Fruit fly (Drosophila melanogaster) whole organism, embryonic: Measurements from ENCODE around the gene CG46462.

Source experiments
- Antp ChIP-seq: fragments of 200-800 bp; sonication (Bioruptor generic); optimal IDR thresholded peaks from 3 replicates; lab custom pipeline; 2016; ENCODE audit warnings: missing biosample characterization, missing genetic modification characterization
- B-H1 ChIP-seq: fragments of 200-800 bp; sonication (Bioruptor generic); IDR thresholded peaks from 3 replicates; pipeline ENCODE4 v1.3.6; 2022; ENCODE audit warnings: missing biosample characterization, missing genetic modification characterization
- BtbVII ChIP-seq: fragments of 200-800 bp; sonication (Bioruptor generic); optimal IDR thresholded peaks from 3 replicates; lab custom pipeline; 2017; ENCODE audit warnings: missing biosample characterization, mild to moderate bottlenecking, missing genetic modification characterization
- CG10209 ChIP-seq: fragments of 200-800 bp; sonication (Bioruptor generic); optimal IDR thresholded peaks from 3 replicates; lab custom pipeline; 2017; ENCODE audit warnings: missing biosample characterization, mild to moderate bottlenecking, missing genetic modification characterization, missing genetic modification reagents
- CG10274 ChIP-seq: fragments of 200-800 bp; sonication (Bioruptor generic); optimal IDR thresholded peaks from 3 replicates; lab custom pipeline; 2017; ENCODE audit warnings: missing biosample characterization, mild to moderate bottlenecking, missing genetic modification characterization
- CG11696 ChIP-seq: fragments of 200-800 bp; sonication (Bioruptor generic); IDR thresholded peaks from 2 replicates; pipeline ENCODE4 v1.3.6; 2022; ENCODE audit warnings: missing biosample characterization, missing genetic modification characterization
- CG12071 ChIP-seq: fragments of 200-800 bp; sonication (Bioruptor generic); optimal IDR thresholded peaks from 3 replicates; lab custom pipeline; 2018; ENCODE audit warnings: missing biosample characterization, mild to moderate bottlenecking, missing genetic modification characterization
- CG12236 ChIP-seq: fragments of 200-800 bp; sonication (Bioruptor generic); optimal IDR thresholded peaks from 2 replicates; lab custom pipeline; 2016; ENCODE audit warnings: missing biosample characterization, missing genetic modification characterization
- CG14965 ChIP-seq: fragments of 200-800 bp; sonication (Bioruptor generic); optimal IDR thresholded peaks from 2 replicates; lab custom pipeline; 2016; ENCODE audit warnings: missing biosample characterization, missing genetic modification characterization, borderline replicate concordance
- CG15011 ChIP-seq: fragments of 200-800 bp; sonication (Bioruptor generic); optimal IDR thresholded peaks from 3 replicates; lab custom pipeline; 2018; ENCODE audit warnings: missing biosample characterization, mild to moderate bottlenecking, missing genetic modification characterization
- CG15269 ChIP-seq: fragments of 200-800 bp; sonication (Bioruptor generic); optimal IDR thresholded peaks from 2 replicates; lab custom pipeline; 2018; ENCODE audit warnings: missing biosample characterization, mild to moderate bottlenecking, missing genetic modification characterization, moderate library complexity
- CG17328 ChIP-seq: fragments of 200-800 bp; sonication (Bioruptor generic); IDR thresholded peaks from 2 replicates; pipeline ENCODE4 v1.3.6; 2022; ENCODE audit warnings: missing biosample characterization, missing genetic modification characterization
- CG1832 ChIP-seq: fragments of 200-800 bp; sonication (Bioruptor generic); optimal IDR thresholded peaks from 2 replicates; lab custom pipeline; 2017; ENCODE audit warnings: missing biosample characterization, mild to moderate bottlenecking, missing genetic modification characterization, inconsistent platforms
- CG2129 ChIP-seq: fragments of 200-800 bp; sonication (Bioruptor generic); IDR thresholded peaks from 2 replicates; pipeline ENCODE4 v1.3.6; 2022; ENCODE audit warnings: missing biosample characterization, missing genetic modification characterization; ENCODE audit not compliant: partially characterized antibody
- CG3163 ChIP-seq: fragments of 200-800 bp; sonication (Bioruptor generic); optimal IDR thresholded peaks from 3 replicates; lab custom pipeline; 2016; ENCODE audit warnings: missing biosample characterization, missing genetic modification characterization
- CG32532 ChIP-seq: fragments of 200-800 bp; sonication (Bioruptor generic); IDR thresholded peaks from 2 replicates; pipeline ENCODE4 v1.3.6; 2022; ENCODE audit warnings: missing biosample characterization, missing genetic modification characterization
- CG3407 ChIP-seq: fragments of 200-800 bp; sonication (Bioruptor generic); optimal IDR thresholded peaks from 2 replicates; lab custom pipeline; 2018; ENCODE audit warnings: missing biosample characterization, mild to moderate bottlenecking, missing genetic modification characterization
- CG4404 ChIP-seq: fragments of 200-800 bp; sonication (Bioruptor generic); IDR thresholded peaks from 2 replicates; pipeline ENCODE4 v1.3.6; 2022; ENCODE audit warnings: missing biosample characterization, missing genetic modification characterization
- CG9817 ChIP-seq: fragments of 200-800 bp; sonication (Bioruptor generic); optimal IDR thresholded peaks from 2 replicates; lab custom pipeline; 2018; ENCODE audit warnings: missing biosample characterization, mild to moderate bottlenecking, missing genetic modification characterization, moderate library complexity
- Chrac-16 ChIP-seq: fragments of 200-800 bp; sonication (Bioruptor generic); optimal IDR thresholded peaks from 3 replicates; lab custom pipeline; 2016; ENCODE audit warnings: missing biosample characterization, missing genetic modification characterization
- Dfd ChIP-seq, 2 experiments: fragments of >200 bp; optimal IDR thresholded peaks; 2 replicates each; lab custom pipeline; 2017; ENCODE audit warnings: missing biosample characterization in 2 of 2, missing genetic modification characterization in 2 of 2
- Dip2 ChIP-seq: fragments of 200-800 bp; sonication (Bioruptor generic); IDR thresholded peaks from 2 replicates; pipeline ENCODE4 v1.3.6; 2022; ENCODE audit warnings: missing biosample characterization, missing genetic modification characterization
- Hmr ChIP-seq: fragments of 200-800 bp; sonication (Bioruptor generic); optimal IDR thresholded peaks from 3 replicates; lab custom pipeline; 2017; ENCODE audit warnings: mild to moderate bottlenecking, missing biosample characterization, missing genetic modification reagents, missing genetic modification characterization
- Hr78 ChIP-seq, 2 experiments: fragments of 200-800 bp in 1 of 2; fragments of >200 bp in 1 of 2; sonication (Bioruptor generic) in 1 of 2; optimal IDR thresholded peaks; 2 replicates each; lab custom pipeline; 2017 to 2019; ENCODE audit warnings: missing biosample characterization in 2 of 2, missing genetic modification characterization in 2 of 2, mild to moderate bottlenecking in 1 of 2, moderate library complexity in 1 of 2
- Lhr ChIP-seq: fragments of 200-800 bp; sonication (Bioruptor generic); optimal IDR thresholded peaks from 3 replicates; lab custom pipeline; 2017; ENCODE audit warnings: mild to moderate bottlenecking, missing biosample characterization, missing genetic modification reagents, missing genetic modification characterization
- MTF-1 ChIP-seq: fragments of 200-800 bp; sonication (Bioruptor generic); optimal IDR thresholded peaks from 2 replicates; lab custom pipeline; 2018; ENCODE audit warnings: missing biosample characterization, mild to moderate bottlenecking, missing genetic modification characterization, borderline replicate concordance
- Nf-YB ChIP-seq: fragments of 200-800 bp; sonication (Bioruptor generic); optimal IDR thresholded peaks from 3 replicates; lab custom pipeline; 2019; ENCODE audit warnings: missing biosample characterization, mild to moderate bottlenecking, missing genetic modification characterization, moderate library complexity
- NfI ChIP-seq: fragments of 200-800 bp; sonication (Bioruptor generic); optimal IDR thresholded peaks from 3 replicates; lab custom pipeline; 2018; ENCODE audit warnings: missing biosample characterization, mild to moderate bottlenecking, missing genetic modification characterization, moderate library complexity
- Opbp ChIP-seq: fragments of 200-800 bp; sonication (Bioruptor generic); IDR thresholded peaks from 3 replicates; pipeline ENCODE4 v1.3.6; 2022; ENCODE audit warnings: missing biosample characterization, missing genetic modification characterization; ENCODE audit not compliant: partially characterized antibody
- ab ChIP-seq: fragments of 200-800 bp; sonication (Bioruptor generic); optimal IDR thresholded peaks from 2 replicates; lab custom pipeline; 2016; ENCODE audit warnings: missing biosample characterization, missing genetic modification characterization
- aop ChIP-seq: fragments of 200-800 bp; sonication (Bioruptor generic); IDR thresholded peaks from 2 replicates; pipeline ENCODE4 v1.3.6; 2022; ENCODE audit warnings: missing biosample characterization, missing genetic modification characterization
- bab2 ChIP-seq: fragments of 200-800 bp; sonication (Bioruptor generic); optimal IDR thresholded peaks from 2 replicates; lab custom pipeline; 2016; ENCODE audit warnings: missing biosample characterization, missing genetic modification characterization
- bowl ChIP-seq: fragments of 200-800 bp; sonication (Bioruptor generic); IDR thresholded peaks from 2 replicates; pipeline ENCODE4 v1.3.6; 2022; ENCODE audit warnings: missing biosample characterization, missing genetic modification characterization
- chn ChIP-seq: fragments of 200-800 bp; sonication (Bioruptor generic); optimal IDR thresholded peaks from 2 replicates; lab custom pipeline; 2016; ENCODE audit warnings: missing biosample characterization, missing genetic modification characterization
- danr ChIP-seq: fragments of 200-800 bp; sonication (Bioruptor generic); IDR thresholded peaks from 2 replicates; pipeline ENCODE4 v1.3.6; 2022; ENCODE audit warnings: missing biosample characterization, missing genetic modification characterization
- eve ChIP-seq, 2 experiments: fragments of >200 bp; optimal IDR thresholded peaks; 2 replicates each; lab custom pipeline; 2017; ENCODE audit warnings: missing biosample characterization in 2 of 2, missing genetic modification characterization in 2 of 2
- grn ChIP-seq: fragments of 200-800 bp; sonication (Bioruptor generic); optimal IDR thresholded peaks from 3 replicates; lab custom pipeline; 2017; ENCODE audit warnings: missing biosample characterization, missing genetic modification characterization
- gt ChIP-seq: fragments of 200-800 bp; sonication (Bioruptor generic); IDR thresholded peaks from 2 replicates; pipeline ENCODE4 v1.3.6; 2022; ENCODE audit warnings: missing biosample characterization, missing genetic modification characterization
- lbe ChIP-seq: fragments of 200-800 bp; sonication (Bioruptor generic); optimal IDR thresholded peaks from 2 replicates; lab custom pipeline; 2016; ENCODE audit warnings: missing biosample characterization, mild to moderate bottlenecking, missing genetic modification characterization
- nom ChIP-seq: fragments of 200-800 bp; sonication (Bioruptor generic); optimal IDR thresholded peaks from 2 replicates; lab custom pipeline; 2017; ENCODE audit warnings: missing biosample characterization, missing genetic modification characterization, mild to moderate bottlenecking, moderate library complexity, missing genetic modification reagents
- ranshi ChIP-seq: fragments of 200-800 bp; sonication (Bioruptor generic); IDR thresholded peaks from 2 replicates; pipeline ENCODE4 v1.3.6; 2022; ENCODE audit warnings: missing biosample characterization, missing genetic modification characterization
- sens-2 ChIP-seq: fragments of 200-800 bp; sonication (Bioruptor generic); IDR thresholded peaks from 2 replicates; pipeline ENCODE4 v1.3.6; 2022; ENCODE audit warnings: missing biosample characterization, missing genetic modification characterization
- sima ChIP-seq: fragments of 200-800 bp; sonication (Bioruptor generic); optimal IDR thresholded peaks from 2 replicates; lab custom pipeline; 2016; ENCODE audit warnings: missing biosample characterization, missing genetic modification characterization
- tgo ChIP-seq: fragments of 200-800 bp; sonication (Bioruptor generic); IDR thresholded peaks from 3 replicates; pipeline ENCODE4 v1.3.6; 2022; ENCODE audit warnings: missing biosample characterization, missing genetic modification characterization
- tio ChIP-seq: fragments of 200-800 bp; sonication (Bioruptor generic); optimal IDR thresholded peaks from 2 replicates; lab custom pipeline; 2017; ENCODE audit warnings: missing biosample characterization, missing genetic modification characterization, inconsistent platforms
- twi ChIP-seq: fragments of 200-800 bp; optimal IDR thresholded peaks from 2 replicates; lab custom pipeline; 2019; ENCODE audit warnings: missing biosample characterization, mild to moderate bottlenecking, missing genetic modification characterization, moderate library complexity
- vvl ChIP-seq: fragments of 200-800 bp; sonication (Bioruptor generic); IDR thresholded peaks from 2 replicates; pipeline ENCODE4 v1.3.6; 2022; ENCODE audit warnings: missing biosample characterization, missing genetic modification characterization
- wdn ChIP-seq: fragments of 200-800 bp; sonication (Bioruptor generic); IDR thresholded peaks from 2 replicates; pipeline ENCODE4 v1.3.6; 2022; ENCODE audit warnings: missing biosample characterization, missing genetic modification characterization

CG46462 gene

dm6 chr3L:19906780-19907705 is 24.4 kb upstream of the CG46462 start (continued):
- TF ChIP-seq B-H1 (GFP tag; lab: Robert Waterston, UW) (no peak; the same call in 2 of the 3 replicates), CG15269 (tag; lab: Kevin White, UChicago) (peak; percentile 52), CG3163 (GFP tag; lab: Kevin White, UChicago) (peak; percentile 63), danr (peak; percentile 19; the same call in 1 of the 2 replicates), grn (peak; percentile 12), Dfd (GFP tag; optimal IDR thresholded peaks at IDR 0.05; lab: Kevin White, UChicago) (no peak), ab (no peak), ranshi (GFP tag; lab: Robert Waterston, UW) (peak; percentile 66; the same call in 1 of the 2 replicates), Hmr (peak; percentile 86), sima (GFP tag; lab: Kevin White, UChicago) (no peak), CG12071 (GFP tag; lab: Kevin White, UChicago) (peak; percentile 90), CG3407 (GFP tag; lab: Kevin White, UChicago) (peak; percentile 86), BtbVII (GFP tag; lab: Kevin White, UChicago) (peak; percentile 77), CG12236 (GFP tag; lab: Kevin White, UChicago) (peak; percentile 74), bab2 (GFP tag; lab: Kevin White, UChicago) (peak; percentile 78), CG14965 (GFP tag; lab: Kevin White, UChicago) (peak; percentile 74), CG10209 (GFP tag; lab: Kevin White, UChicago) (peak; percentile 69), Hr78 (GFP tag; optimal IDR thresholded peaks at IDR 0.05; lab: Kevin White, UChicago) (peak in 1 of 2 experiments; percentile 65), lbe (GFP tag; lab: Kevin White, UChicago) (peak; percentile 19), eve (GFP tag; optimal IDR thresholded peaks at IDR 0.05; lab: Kevin White, UChicago) (peak in 1 of 2 experiments; percentile 81), Nf-YB (GFP tag; lab: Kevin White, UChicago) (peak; percentile 31), Opbp (GFP tag; lab: Robert Waterston, UW) (no peak), CG10274 (peak; percentile 18), gt (GFP tag; lab: Robert Waterston, UW) (no peak), tio (GFP tag; lab: Kevin White, UChicago) (no peak), CG1832 (no peak), Antp (GFP tag; lab: Kevin White, UChicago) (peak; percentile 54), CG2129 (GFP tag; lab: Robert Waterston, UW) (no peak), sens-2 (GFP tag; lab: Robert Waterston, UW) (no peak), CG17328 (GFP tag; lab: Robert Waterston, UW) (peak; percentile 53), wdn (GFP tag; lab: Robert Waterston, UW) (peak; percentile 64; the same call in 1 of the 2 replicates), vvl (GFP tag; lab: Robert Waterston, UW) (peak; percentile 73), NfI (GFP tag; lab: Kevin White, UChicago) (peak; percentile 44), twi (peak; percentile 29), MTF-1 (GFP tag; lab: Kevin White, UChicago) (peak; percentile 84), tgo (GFP tag; lab: Robert Waterston, UW) (no peak), bowl (GFP tag; lab: Robert Waterston, UW) (peak; percentile 17; the same call in 1 of the 2 replicates), chn (GFP tag; lab: Kevin White, UChicago) (peak; percentile 31), CG15011 (GFP tag; lab: Kevin White, UChicago) (no peak), Lhr (peak; percentile 62), nom (GFP tag; lab: Kevin White, UChicago) (no peak), Dip2 (no peak), CG9817 (peak; percentile 42), CG11696 (GFP tag; lab: Robert Waterston, UW) (peak; percentile 48), Chrac-16 (no peak), aop (GFP tag; lab: Robert Waterston, UW) (no peak), CG32532 (no peak), CG4404 (no peak)
